Fruit fly (Drosophila melanogaster) Kc167 (cell line): ENCODE results near the gene CG4393.

ENCODE experiments used
- Myc ChIP-seq: fragments of >200 bp; optimal IDR thresholded peaks from 2 replicates; lab custom pipeline; 2017; ENCODE audit warnings: missing external identifiers
- Sin3A ChIP-seq: fragments of >200 bp; optimal IDR thresholded peaks from 2 replicates; lab custom pipeline; 2018; ENCODE audit warnings: missing external identifiers
- h ChIP-seq: fragments of >200 bp; optimal IDR thresholded peaks from 3 replicates; lab custom pipeline; 2018; ENCODE audit warnings: missing external identifiers
- insv ChIP-seq: fragments of >200 bp; optimal IDR thresholded peaks from 3 replicates; lab custom pipeline; 2018; ENCODE audit warnings: missing external identifiers
- psq ChIP-seq: fragments of >200 bp; optimal IDR thresholded peaks from 2 replicates; lab custom pipeline; 2017; ENCODE audit warnings: missing external identifiers
- ttk ChIP-seq: sonication (Bioruptor generic); optimal IDR thresholded peaks from 2 replicates; lab custom pipeline; 2017; ENCODE audit warnings: missing external identifiers

The CG4393 gene

DNA sequence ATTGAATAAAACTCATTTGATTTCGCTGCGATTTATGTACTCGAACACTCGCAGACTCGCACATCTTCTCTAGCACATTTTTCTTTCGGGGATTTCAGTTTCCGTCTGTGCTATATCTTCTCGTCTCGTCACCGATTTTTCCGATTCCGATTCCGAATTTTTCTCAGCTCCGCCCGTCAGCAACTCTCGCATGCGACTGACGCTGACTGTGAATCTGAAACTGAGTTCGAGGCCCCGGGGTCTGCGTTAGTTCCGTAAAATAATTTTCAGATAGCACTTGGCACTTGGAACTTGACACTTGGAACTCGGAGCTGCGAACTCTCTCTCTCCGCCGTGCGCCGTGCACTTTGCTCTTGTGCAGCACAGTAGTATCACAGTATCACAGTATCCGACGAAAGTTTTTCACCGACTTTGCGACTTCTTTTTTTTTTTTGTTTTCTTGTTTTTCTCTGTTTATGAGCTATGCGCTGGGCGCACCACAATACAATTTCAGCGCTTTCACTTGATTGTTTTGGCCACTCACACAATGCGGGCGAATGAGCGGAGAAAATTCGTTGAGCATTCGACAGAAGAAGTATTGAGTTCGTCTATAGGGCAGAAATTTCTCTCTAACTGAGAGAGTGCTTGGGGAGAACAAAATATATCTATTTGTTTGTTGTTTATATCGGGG lies at the start of gene CG4393:
Gene CG4393 (minus strand): TSS at position 187 of the 670 bp plus-strand sequence.
- no peak for TF ChIP-seq Myc (lab: Kevin White, UChicago)
- TF ChIP-seq Sin3A (lab: Kevin White, UChicago), result no peak
- no peak for TF ChIP-seq ttk (lab: Kevin White, UChicago)
- no peak for TF ChIP-seq h (lab: Kevin White, UChicago)
- TF ChIP-seq insv, result no peak
- no peak for TF ChIP-seq psq (lab: Kevin White, UChicago)

DNA sequence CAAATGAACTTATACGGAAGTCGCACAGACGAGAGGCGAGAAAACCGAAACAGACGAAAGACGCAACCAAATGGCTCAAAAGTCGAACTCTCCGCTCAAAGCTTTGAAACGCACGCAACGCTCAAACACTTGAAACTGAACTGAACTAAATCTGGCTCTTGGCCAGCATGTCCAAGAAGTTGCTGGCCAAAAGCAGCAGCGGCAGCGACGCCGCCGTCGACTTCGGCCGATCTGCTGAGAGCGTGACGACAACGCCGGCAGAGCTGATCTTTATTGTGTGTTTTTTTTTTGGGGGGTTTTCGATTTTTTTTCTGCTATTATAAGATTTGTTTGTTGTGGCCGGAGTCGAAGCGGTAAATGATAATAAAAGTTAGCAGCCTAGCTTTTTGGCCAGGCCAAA lies 46.8 kb upstream of the CG4393 start:
- no peak for TF ChIP-seq psq (lab: Kevin White, UChicago)
- TF ChIP-seq Myc (lab: Kevin White, UChicago), result no peak
- TF ChIP-seq h (lab: Kevin White, UChicago), result no peak
- no peak for TF ChIP-seq ttk (lab: Kevin White, UChicago)
- TF ChIP-seq insv, result no peak
- no peak for TF ChIP-seq Sin3A (lab: Kevin White, UChicago)

DNA sequence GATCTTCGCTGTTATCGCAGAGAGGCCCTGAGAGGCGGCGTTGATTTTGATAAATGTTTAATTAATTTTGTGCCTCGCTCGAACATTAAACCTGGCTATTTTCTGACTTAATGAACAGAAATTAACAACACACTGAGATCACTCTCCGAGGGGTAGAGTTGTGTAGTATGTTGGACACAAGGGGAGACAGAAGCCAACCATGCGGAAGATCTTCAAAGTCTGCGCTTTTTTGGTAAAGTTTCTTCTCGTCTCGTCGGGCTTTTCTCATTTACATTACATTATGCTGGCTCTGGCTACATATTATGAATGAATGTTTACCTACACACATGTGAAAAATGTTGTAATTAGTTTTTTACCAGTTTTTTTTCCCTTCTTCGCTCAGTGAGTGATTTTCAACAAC lies 41.4 kb upstream of the CG4393 start, which contains the start of gene CG43694:
Gene CG43694 (minus strand): TSS at position 101 of the 400 bp plus-strand sequence.
- no peak for TF ChIP-seq h (lab: Kevin White, UChicago)
- no peak for TF ChIP-seq Sin3A (lab: Kevin White, UChicago)
- TF ChIP-seq ttk (lab: Kevin White, UChicago), result no peak
- TF ChIP-seq psq (lab: Kevin White, UChicago), result no peak
- TF ChIP-seq Myc (lab: Kevin White, UChicago), result no peak
- TF ChIP-seq insv, result no peak

DNA sequence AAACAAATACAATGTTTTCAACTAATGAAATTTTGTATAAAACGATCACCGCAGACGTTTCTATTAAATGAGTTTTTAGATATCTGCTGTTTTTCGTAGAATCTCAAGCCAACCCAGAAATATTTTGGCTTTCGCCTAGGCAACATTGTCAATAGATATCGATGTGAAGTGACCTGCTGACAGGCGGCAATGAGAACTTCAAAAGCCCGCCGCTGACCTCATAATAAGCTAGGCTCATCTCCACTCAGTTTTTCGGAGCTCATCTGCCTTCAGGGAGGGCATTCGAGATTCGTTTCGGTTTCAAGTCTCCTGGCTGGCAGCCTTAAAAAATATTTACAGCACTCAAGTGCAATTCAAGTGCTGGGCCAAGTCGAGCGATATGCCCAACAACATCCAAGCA lies 40.5 kb upstream of the CG4393 start:
- TF ChIP-seq psq (lab: Kevin White, UChicago) (no peak), insv (no peak), h (lab: Kevin White, UChicago) (no peak), Myc (lab: Kevin White, UChicago) (no peak), Sin3A (lab: Kevin White, UChicago) (no peak), ttk (lab: Kevin White, UChicago) (no peak)

DNA sequence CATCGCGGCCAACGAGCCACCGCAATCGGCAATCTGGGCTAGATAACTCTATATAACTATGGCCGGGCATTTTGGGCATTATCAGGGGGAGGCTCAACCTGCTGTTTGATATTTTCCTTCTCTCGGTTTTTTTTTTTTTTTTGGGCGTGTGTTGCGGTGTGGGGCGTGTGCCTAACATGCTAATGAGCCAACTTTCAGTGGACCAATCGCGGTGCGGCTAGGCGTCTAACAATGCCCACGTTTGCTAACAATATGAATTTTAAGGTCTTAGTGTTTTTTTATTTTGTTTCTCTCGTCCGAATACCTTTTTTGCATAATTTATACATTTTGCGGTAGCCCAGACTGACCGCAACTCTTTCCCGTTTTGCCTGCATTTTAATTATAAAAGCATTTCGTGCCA lies 37.3 kb upstream of the CG4393 start:
- TF ChIP-seq h (lab: Kevin White, UChicago) (no peak), Sin3A (lab: Kevin White, UChicago) (no peak), psq (lab: Kevin White, UChicago) (no peak), Myc (lab: Kevin White, UChicago) (no peak), ttk (lab: Kevin White, UChicago) (no peak), insv (no peak)

DNA sequence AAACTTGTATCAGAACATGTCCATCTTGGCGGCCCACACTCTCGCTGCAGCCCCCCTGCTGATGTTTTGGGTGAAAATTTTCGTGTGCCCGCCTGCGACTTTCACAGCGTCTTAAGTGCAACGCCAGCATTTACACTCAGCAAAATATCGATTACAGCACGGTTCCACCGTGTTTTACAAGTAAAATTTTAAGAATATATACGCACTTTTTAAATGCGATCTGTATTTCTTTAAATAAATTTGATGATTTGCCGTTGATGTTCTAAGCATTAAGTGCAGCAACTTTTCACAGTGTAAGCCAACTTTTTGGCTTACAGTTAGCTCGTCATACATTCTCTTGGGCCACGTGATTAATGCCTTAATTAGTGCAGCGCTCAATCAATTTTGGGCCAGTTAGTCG lies 33.1 kb upstream of the CG4393 start:
- TF ChIP-seq h (lab: Kevin White, UChicago), result no peak
- TF ChIP-seq Myc (lab: Kevin White, UChicago), result no peak
- no peak for TF ChIP-seq psq (lab: Kevin White, UChicago)
- no peak for TF ChIP-seq insv
- no peak for TF ChIP-seq ttk (lab: Kevin White, UChicago)
- no peak for TF ChIP-seq Sin3A (lab: Kevin White, UChicago)

DNA sequence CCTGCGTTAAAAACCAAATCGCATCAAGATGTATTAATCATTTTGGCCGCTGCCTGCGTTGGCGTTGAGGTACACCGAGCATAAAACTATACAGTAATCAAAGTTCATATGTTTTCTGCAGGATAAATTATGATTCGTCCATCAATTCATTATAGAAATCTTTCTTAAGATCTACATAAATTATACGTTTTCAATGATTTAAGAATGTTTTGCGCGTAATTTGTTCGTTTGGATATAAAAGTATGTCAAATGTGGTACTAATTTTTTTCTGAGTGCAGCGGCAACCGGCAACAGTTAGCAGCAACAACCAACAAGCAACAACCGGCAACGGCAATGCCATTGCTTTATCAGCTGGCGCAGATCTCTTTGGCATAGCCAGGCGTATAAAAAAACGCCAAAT lies 32.0 kb upstream of the CG4393 start:
- no peak for TF ChIP-seq insv
- no peak for TF ChIP-seq ttk (lab: Kevin White, UChicago)
- TF ChIP-seq h (lab: Kevin White, UChicago), result no peak
- no peak for TF ChIP-seq Sin3A (lab: Kevin White, UChicago)
- no peak for TF ChIP-seq psq (lab: Kevin White, UChicago)
- no peak for TF ChIP-seq Myc (lab: Kevin White, UChicago)

DNA sequence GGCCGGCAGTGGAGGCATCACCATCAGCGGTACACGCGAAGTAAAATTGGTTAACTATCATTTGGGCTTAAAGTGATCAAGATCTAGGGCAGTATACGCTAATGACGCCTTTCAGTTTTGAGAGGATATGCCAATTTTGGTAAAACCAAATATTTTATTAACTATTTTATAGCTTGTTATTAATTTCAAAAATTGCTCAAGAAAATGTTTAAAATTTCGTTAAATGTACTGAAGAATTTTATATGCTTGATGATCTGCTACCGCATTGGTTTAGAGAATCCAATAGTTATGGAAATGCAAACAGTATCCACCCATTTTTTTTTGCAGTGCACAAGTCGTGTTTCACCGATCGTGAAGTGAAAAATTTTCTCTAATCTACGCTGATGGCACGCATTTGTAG lies 23.3 kb upstream of the CG4393 start:
- no peak for TF ChIP-seq insv
- TF ChIP-seq ttk (lab: Kevin White, UChicago), result no peak
- TF ChIP-seq h (lab: Kevin White, UChicago), result no peak
- TF ChIP-seq Myc (lab: Kevin White, UChicago), result no peak
- no peak for TF ChIP-seq psq (lab: Kevin White, UChicago)
- TF ChIP-seq Sin3A (lab: Kevin White, UChicago), result no peak

DNA sequence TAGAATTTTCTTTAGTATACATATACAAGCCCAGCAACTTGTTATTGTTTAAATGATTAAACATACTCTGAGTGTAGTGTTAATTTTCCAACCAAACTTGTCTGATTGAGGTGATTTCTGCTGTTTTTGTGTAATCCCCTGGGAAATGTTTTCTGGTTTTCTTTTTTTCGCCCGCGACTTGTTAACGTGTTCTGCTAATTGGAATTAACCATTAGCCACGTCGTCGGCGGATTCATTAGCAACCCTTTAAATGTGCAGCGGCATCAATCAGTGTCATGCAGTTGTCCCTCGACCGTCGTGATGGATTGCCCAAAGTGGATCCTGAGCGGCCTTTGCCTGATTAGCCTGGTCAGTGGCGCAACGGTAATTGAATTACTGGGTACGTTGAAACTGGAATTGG lies 20.6 kb upstream of the CG4393 start, which contains the start of gene Ir94e:
Gene Ir94e (plus strand): TSS at position 301 of the 400 bp plus-strand sequence.
- TF ChIP-seq Sin3A (lab: Kevin White, UChicago) (no peak), insv (no peak), psq (lab: Kevin White, UChicago) (no peak), Myc (lab: Kevin White, UChicago) (no peak), ttk (lab: Kevin White, UChicago) (no peak), h (lab: Kevin White, UChicago) (no peak)

DNA sequence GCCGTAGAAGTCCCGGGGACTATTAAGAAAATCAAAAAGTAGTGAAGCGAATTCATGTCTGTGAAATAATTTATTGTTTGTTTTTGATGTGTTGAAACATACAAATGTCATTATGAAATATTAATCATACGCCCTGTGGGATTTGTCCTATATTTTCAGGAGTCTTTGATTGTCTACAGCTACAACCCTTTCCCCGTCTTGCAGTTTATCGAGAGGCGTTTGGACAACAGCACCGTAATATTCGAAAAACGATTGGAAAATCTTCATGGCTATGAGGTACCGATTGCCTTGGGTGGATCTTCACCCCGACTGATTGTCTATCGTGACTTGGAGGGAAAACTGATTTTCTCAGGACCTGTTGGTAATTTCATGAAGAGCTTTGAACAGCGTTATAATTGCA lies 19.1 kb upstream of the CG4393 start, which contains the start of gene CG17380:
Gene CG17380 (minus strand): TSS at position 101 of the 400 bp plus-strand sequence.
- TF ChIP-seq insv, result no peak
- no peak for TF ChIP-seq Myc (lab: Kevin White, UChicago)
- TF ChIP-seq ttk (lab: Kevin White, UChicago), result no peak
- no peak for TF ChIP-seq Sin3A (lab: Kevin White, UChicago)
- no peak for TF ChIP-seq psq (lab: Kevin White, UChicago)
- no peak for TF ChIP-seq h (lab: Kevin White, UChicago)

DNA sequence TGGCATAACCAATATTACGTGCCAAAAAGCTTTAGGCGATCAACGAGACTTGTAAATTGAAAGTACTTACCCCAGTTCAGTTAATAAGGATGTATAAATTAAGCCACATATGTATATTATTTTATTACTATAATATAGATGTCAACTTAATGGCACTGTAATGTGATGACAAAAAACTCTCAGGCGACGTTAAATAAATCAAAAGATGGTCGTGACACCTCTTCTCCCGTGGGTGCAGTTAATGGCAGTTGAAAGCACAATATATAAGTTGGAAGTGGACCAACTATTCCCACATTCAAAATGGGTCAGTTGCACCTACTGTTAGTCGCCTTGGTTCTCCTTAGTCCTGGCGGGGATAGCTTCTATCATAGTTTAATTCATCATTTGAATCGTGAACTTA lies 17.9 kb upstream of the CG4393 start, which contains the start of gene Ir94d:
Gene Ir94d (plus strand): TSS at position 301 of the 400 bp plus-strand sequence.
- TF ChIP-seq psq (lab: Kevin White, UChicago), result no peak
- no peak for TF ChIP-seq insv
- TF ChIP-seq h (lab: Kevin White, UChicago), result no peak
- no peak for TF ChIP-seq ttk (lab: Kevin White, UChicago)
- TF ChIP-seq Sin3A (lab: Kevin White, UChicago), result no peak
- TF ChIP-seq Myc (lab: Kevin White, UChicago), result no peak

DNA sequence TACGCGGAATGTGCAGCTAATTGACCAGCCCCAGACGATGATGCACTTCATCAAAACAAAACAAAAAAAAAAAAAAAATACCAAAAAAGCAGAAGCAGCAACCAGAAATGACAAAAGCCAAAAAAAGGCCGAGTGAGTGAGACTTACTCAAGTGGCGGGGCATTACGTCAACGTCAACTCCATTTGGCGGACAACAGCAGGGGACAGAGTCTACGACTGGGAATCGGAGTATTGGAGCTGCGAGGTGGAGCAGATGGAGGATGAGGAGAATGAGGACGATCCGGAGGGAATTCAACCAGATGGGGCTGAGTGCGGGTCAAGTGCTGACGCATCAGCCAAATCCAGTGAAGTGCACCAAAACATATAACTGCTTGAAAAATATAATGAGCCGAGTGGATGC lies 16.9 kb upstream of the CG4393 start:
- TF ChIP-seq h (lab: Kevin White, UChicago) (no peak), insv (no peak), Myc (lab: Kevin White, UChicago) (no peak), Sin3A (lab: Kevin White, UChicago) (no peak), ttk (lab: Kevin White, UChicago) (no peak), psq (lab: Kevin White, UChicago) (no peak)
